Fruit fly (Drosophila melanogaster): ENCODE data around the gene baz.

DNA sequence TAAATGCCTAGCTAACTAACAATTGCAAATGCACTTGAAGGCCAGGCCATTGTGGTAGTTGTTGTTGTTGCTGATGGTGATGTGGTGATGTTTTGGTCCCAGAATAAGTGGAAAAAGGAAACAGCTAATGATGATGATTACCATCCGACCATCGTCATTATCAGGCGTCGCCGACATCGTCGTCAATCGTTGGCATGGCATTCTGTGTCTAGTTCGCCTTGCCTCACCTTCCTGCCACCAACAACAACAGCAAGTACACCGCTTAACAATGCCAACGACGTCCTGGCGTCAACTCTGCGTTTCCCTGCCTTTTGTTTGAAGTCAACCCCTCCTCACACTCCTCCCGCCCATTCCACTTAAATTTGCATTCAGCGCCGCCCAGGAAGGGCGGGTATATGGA, 17.8 kb downstream of the baz start:
- TF ChIP-seq CG5204 (GFP tag; optimal IDR thresholded peaks at IDR 0.05) (no peak), tj (GFP tag; optimal IDR thresholded peaks at IDR 0.05) (no peak), CG14711 (tag; optimal IDR thresholded peaks at IDR 0.05) (no peak), Crg-1 (GFP tag; optimal IDR thresholded peaks at IDR 0.05) (no peak), CG7101 (tag; optimal IDR thresholded peaks at IDR 0.05) (no peak), Mnt (GFP tag; optimal IDR thresholded peaks at IDR 0.05) (no peak), CG1620 (GFP tag; optimal IDR thresholded peaks at IDR 0.05) (no peak), pad (GFP tag; optimal IDR thresholded peaks at IDR 0.05) (no peak), CG7045 (GFP tag; optimal IDR thresholded peaks at IDR 0.05) (no peak), toe (GFP tag; optimal IDR thresholded peaks at IDR 0.05) (no peak)

All from whole organism, adult.